Worm (Caenorhabditis elegans) whole organism, L1 larva: Measurements from ENCODE around the gene cyp-13A8.

Source experiments
- aha-1 ChIP-seq: fragments of 150-350 bp; optimal IDR thresholded peaks from 2 replicates; lab custom pipeline; 2014; ENCODE audit warnings: missing biosample characterization, missing genetic modification characterization
- isw-1 ChIP-seq: fragments of 200-800 bp; sonication (Bioruptor generic); IDR thresholded peaks from 2 replicates; pipeline ENCODE4 v1.3.6; 2022; ENCODE audit warnings: missing genetic modification characterization, missing compliant biosample characterization
- snpc-4 ChIP-seq: fragments of 150-350 bp; optimal IDR thresholded peaks from 2 replicates; lab custom pipeline; 2014; ENCODE audit warnings: missing biosample characterization, missing genetic modification characterization
- unc-30 ChIP-seq: sonication (generic microtip); optimal IDR thresholded peaks from 2 replicates; lab custom pipeline; 2017; ENCODE audit warnings: missing biosample characterization, missing genetic modification characterization

DNA sequence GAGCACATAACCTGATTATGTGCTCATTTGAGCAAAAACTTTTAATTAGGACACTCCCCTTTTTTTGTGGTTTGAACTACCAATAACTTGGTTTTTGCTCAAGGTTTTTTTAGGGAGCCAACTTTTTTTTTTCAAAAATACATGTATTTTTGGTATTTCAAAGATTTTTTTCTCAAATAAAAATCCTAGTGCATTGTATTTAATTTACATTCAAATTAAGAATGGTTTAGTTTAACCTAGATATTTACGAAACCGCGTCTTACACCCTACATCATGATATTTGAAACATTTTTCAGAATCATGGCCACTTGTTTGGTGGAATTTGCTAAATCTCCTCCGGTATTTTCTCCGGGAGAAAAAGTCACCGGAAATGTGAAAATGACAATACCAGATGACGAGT lies 27.6 kb upstream of the cyp-13A8 start, which contains the start of gene arrd-5:
- TF ChIP-seq isw-1 (GFP tag; lab: Robert Waterston, UW) (no peak), snpc-4 (no peak), aha-1 (no peak), unc-30 (tag; lab: Kevin White, UChicago) (no peak)
